Fruit fly (Drosophila melanogaster) Kc167 (cell line): Measurements from ENCODE around the gene PRL-1.

Source experiments
- Myc ChIP-seq: fragments of >200 bp; optimal IDR thresholded peaks from 2 replicates; lab custom pipeline; 2017; ENCODE audit warnings: missing external identifiers
- Sin3A ChIP-seq: fragments of >200 bp; optimal IDR thresholded peaks from 2 replicates; lab custom pipeline; 2018; ENCODE audit warnings: missing external identifiers
- h ChIP-seq: fragments of >200 bp; optimal IDR thresholded peaks from 3 replicates; lab custom pipeline; 2018; ENCODE audit warnings: missing external identifiers
- insv ChIP-seq: fragments of >200 bp; optimal IDR thresholded peaks from 3 replicates; lab custom pipeline; 2018; ENCODE audit warnings: missing external identifiers
- psq ChIP-seq: fragments of >200 bp; optimal IDR thresholded peaks from 2 replicates; lab custom pipeline; 2017; ENCODE audit warnings: missing external identifiers
- ttk ChIP-seq: sonication (Bioruptor generic); optimal IDR thresholded peaks from 2 replicates; lab custom pipeline; 2017; ENCODE audit warnings: missing external identifiers

The PRL-1 gene

DNA sequence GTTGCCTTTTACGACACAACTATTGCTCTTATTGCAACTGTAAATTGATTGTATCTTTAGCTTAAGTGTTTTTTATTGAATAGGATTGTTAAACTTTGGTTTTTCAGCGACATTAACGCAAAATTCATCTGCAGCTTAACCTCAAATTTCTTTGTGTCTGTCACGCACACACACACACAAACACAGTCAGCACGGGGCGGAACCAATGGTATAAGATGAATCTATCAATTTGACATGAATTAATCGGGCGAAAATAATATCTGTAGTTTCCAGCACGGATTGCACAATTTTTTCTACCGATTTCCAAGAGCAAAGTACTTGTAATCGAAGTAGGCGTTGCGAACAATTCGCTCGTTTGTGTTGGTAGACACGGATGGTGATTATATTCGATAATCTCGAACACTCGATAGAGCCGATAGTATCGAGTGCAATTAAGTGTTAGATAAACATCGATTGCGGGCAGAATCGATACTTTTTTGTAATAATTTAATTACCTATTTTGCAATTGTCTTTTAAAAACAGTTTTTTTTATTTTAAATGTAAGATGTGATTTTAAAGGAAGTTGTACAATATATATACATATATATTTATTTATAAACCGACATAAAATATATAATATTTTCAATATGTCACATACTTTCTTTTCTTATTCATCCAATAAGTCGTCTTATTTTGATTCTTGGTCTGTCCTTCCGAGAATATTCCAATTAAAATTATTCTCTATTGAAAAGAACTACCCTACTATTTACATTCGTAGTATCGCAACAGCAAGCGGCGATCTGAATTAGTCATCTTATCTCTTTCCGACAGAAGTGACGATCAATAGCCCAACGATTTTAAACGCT lies at the start of gene PRL-1, which contains the start of gene EndoGI:
Gene PRL-1, minus strand, starts transcription at position 380 of the 845 bp plus-strand sequence.
Gene EndoGI, plus strand, starts transcription at position 462 of the 845 bp plus-strand sequence.
- TF ChIP-seq insv (lab: Kevin White, UChicago) (no peak), h (lab: Kevin White, UChicago) (no peak), Sin3A (lab: Kevin White, UChicago) (no peak), psq (peak; percentile 84), Myc (lab: Kevin White, UChicago) (no peak), ttk (lab: Kevin White, UChicago) (no peak)

DNA sequence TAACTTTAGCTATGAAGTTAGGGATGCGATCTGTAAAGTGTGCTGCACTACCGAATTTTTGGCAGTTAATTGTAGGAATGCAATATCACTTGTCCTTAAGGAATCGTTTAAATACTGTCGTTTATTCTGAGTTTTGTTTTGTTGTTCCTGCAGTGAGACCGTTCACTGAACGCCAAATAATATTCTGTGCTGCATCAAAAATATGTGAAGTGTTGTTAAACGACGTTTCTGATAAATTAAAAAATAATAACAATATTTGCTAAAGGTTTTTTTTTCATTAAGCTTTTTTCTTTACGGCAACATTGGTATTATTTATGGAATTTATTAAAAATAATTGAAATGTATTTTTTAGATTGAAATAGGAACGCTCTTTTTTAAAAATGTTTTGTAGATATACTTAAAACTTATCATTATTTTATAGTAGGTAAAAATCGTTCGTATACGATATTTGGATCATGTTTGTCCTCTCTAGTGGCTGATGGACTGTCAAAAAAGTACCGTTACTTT lies 45.4 kb upstream of the PRL-1 start, which contains the start of gene GMF:
Gene GMF, minus strand, starts transcription at position 182 of the 507 bp plus-strand sequence.
- TF ChIP-seq psq, result no peak

DNA sequence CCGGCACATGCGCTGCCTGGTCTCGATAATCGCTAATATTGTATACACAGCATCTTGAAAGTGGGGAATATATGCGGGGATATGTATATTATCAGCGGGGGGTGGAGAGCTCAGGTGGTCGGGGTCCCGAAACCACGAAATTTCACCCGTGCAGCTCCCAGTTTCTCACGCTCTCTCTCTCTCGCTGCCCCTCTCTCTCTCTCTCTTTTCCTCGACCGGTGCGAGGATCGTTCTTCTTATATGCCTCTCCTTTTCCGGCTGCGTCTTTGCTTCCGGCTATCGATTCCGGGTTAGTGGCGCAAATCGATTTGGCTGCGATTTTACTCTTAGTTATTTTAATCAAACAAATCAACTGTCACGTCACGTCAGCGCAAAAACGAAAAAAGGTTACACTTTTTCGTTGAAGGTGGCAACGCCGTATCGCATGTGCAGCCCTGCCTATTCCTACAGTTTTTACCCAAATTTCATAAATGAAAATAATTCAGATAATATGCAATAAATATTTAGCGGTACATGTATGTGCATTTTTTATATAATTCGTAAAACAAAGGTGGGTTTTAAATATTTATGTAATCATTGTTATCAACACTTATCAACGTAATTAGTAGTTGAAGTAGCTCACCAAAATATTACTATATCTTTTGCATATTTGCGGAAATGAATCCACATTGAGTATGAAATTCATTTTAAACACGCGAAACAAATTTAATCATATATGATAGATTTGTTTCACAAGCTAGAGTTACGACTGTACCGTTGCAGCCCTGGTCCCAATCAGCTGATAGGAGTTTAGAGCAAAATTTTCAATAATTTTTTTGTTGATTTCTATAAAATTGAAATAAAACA lies 42.3 kb upstream of the PRL-1 start, which contains the start of the genes heix and CG17328:
Gene heix, minus strand, starts transcription at position 393 of the 846 bp plus-strand sequence.
Gene CG17328, plus strand, starts transcription at position 478 of the 846 bp plus-strand sequence.
- no peak for TF ChIP-seq Sin3A (lab: Kevin White, UChicago)
- TF ChIP-seq insv (lab: Kevin White, UChicago), result no peak
- no peak for TF ChIP-seq ttk (lab: Kevin White, UChicago)
- TF ChIP-seq Myc (lab: Kevin White, UChicago), result no peak
- no peak for TF ChIP-seq h (lab: Kevin White, UChicago)
- no peak for TF ChIP-seq psq

DNA sequence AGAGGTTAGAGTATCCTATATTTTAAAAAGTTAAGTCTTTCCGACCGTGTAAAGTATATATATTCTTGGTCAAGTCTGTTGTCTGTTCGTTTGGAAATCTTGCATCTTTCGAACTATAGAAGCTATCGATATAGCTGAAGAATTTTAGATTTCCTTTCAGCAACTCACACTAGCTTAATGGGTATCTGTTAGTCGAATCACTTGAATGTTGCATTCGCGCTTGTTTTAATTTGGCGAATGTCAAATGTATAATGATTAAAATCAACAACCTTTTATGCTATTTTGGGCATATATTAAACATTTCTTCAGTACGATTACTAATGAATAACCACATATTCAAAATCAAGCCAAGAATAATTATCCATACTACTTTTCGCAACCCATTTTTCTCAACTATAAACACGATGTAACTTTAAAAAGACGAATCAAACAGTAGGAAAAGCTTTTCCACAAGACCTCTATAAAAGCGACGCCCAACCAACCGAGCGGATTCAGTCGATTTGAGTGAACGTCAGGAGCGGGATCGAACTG lies 36.4 kb upstream of the PRL-1 start, which contains the start of gene Cyp303a1:
Gene Cyp303a1, plus strand, starts transcription at position 481 of the 531 bp plus-strand sequence.
- TF ChIP-seq Myc (lab: Kevin White, UChicago) (no peak), Sin3A (lab: Kevin White, UChicago) (no peak), ttk (lab: Kevin White, UChicago) (no peak), h (lab: Kevin White, UChicago) (no peak), insv (lab: Kevin White, UChicago) (no peak), psq (no peak)

DNA sequence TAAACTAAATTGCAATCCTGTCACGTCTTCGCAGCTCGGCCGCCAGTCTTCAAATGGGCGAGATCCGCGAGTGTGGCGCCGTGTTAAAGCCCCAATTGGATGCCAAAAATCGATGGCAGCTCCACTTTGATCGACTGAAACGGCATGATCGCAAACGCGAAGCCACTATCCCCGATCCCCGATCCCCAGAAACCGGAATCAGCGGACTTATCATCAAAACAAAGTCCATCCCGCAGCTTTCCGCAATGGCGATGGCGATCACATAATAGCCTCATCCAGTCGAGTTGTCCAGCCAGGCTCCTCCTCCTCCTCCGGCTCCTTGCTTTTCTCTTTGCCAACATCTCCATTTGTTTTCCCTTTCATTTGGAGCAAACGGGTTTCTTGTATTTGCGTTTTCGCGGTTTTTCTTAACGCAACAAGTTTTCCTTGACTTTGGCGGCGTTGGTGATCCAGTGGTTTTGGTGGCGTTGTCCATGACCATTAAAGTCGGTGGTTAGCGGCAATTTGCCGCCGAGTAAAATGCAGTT lies 35.6 kb upstream of the PRL-1 start, which contains the start of gene CG13258:
Gene CG13258, minus strand, starts transcription at position 51 of the 527 bp plus-strand sequence.
- TF ChIP-seq Myc (lab: Kevin White, UChicago) (no peak), h (lab: Kevin White, UChicago) (no peak), ttk (lab: Kevin White, UChicago) (no peak), insv (lab: Kevin White, UChicago) (no peak), Sin3A (lab: Kevin White, UChicago) (no peak), psq (no peak)

DNA sequence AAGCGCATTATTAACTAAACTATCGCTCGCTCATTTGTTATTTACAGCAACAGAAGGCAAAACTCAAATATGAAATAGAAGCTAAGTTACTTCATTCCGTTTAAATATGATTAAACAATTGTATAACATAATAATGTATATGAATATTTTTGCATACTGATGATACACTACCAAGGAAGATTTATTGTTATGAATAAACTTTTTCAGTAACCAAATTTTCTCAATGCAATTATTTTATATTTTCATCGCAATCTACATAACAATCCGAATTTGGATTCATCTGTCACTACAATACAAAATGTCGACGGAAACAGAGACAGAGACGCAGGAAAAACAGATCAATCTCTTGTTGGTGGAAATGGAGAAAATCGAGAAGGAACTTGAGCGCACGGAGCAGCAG lies 33.6 kb upstream of the PRL-1 start, which contains the start of gene CG17329:
Gene CG17329, plus strand, starts transcription at position 301 of the 400 bp plus-strand sequence.
- no peak for TF ChIP-seq insv (lab: Kevin White, UChicago)
- no peak for TF ChIP-seq h (lab: Kevin White, UChicago)
- TF ChIP-seq Sin3A (lab: Kevin White, UChicago), result no peak
- no peak for TF ChIP-seq Myc (lab: Kevin White, UChicago)
- no peak for TF ChIP-seq ttk (lab: Kevin White, UChicago)
- no peak for TF ChIP-seq psq

DNA sequence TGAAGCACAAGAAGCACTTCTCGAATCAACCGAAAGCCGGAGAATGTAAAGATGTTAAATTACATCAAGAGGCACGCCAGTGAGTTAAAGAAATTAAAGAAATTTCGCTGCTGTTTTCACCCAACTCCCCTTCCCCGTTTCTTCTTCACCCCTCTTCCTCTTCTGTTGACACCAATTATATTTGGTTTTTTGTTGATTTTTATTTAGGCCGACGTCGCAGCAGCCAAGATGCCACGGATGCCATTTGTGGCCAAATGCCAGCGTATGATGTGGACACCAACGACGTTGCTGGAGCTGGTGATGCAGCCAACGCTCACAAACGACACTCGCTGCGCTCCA lies 31.0 kb upstream of the PRL-1 start:
- TF ChIP-seq Sin3A (lab: Kevin White, UChicago) (no peak), Myc (lab: Kevin White, UChicago) (no peak), psq (no peak), ttk (lab: Kevin White, UChicago) (no peak), insv (lab: Kevin White, UChicago) (no peak), h (lab: Kevin White, UChicago) (no peak)

DNA sequence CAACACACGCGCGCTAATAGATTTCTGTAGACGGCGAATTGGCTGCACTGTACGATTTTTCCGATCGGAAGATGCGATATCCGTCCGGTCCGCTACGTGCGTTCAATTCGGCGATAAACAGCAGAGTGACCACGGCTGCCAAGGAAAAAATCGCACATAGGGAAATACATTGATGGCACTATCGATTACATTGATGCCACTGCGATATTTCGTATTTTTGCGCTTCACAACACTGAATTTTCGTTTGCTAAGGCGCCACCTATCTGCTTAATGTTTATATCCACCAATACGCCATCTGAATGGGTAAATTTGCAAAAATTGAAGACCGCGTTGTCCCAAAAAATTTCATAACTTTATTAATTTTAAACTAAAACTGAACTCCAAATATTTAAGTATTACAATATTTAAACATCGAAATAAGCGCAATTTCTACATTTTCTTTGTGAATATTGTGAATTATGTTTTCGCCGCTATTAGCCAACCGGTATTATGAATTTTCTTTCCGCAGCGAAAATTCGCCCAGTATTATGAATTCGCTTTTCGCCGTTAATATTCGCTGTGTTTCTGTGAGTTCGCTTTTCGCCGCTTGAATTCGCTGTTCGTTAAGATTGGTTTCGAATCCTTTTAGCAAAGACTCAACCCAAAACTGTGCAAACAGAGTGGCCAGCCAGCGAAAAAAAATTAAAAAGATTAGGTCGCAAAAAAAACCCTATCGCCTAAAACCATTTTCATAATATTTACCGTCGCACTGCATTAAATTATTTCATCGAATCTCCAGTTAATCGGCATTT lies 30.4 kb upstream of the PRL-1 start, which contains the start of the genes crp and pkaap:
Gene crp, minus strand, starts transcription at position 129 of the 791 bp plus-strand sequence.
Gene pkaap, plus strand, starts transcription at position 689 of the 791 bp plus-strand sequence.
- no peak for TF ChIP-seq ttk (lab: Kevin White, UChicago)
- TF ChIP-seq Sin3A (lab: Kevin White, UChicago), result no peak
- TF ChIP-seq insv (lab: Kevin White, UChicago), result no peak
- TF ChIP-seq h (lab: Kevin White, UChicago), result no peak
- no peak for TF ChIP-seq psq
- TF ChIP-seq Myc (lab: Kevin White, UChicago), result no peak

DNA sequence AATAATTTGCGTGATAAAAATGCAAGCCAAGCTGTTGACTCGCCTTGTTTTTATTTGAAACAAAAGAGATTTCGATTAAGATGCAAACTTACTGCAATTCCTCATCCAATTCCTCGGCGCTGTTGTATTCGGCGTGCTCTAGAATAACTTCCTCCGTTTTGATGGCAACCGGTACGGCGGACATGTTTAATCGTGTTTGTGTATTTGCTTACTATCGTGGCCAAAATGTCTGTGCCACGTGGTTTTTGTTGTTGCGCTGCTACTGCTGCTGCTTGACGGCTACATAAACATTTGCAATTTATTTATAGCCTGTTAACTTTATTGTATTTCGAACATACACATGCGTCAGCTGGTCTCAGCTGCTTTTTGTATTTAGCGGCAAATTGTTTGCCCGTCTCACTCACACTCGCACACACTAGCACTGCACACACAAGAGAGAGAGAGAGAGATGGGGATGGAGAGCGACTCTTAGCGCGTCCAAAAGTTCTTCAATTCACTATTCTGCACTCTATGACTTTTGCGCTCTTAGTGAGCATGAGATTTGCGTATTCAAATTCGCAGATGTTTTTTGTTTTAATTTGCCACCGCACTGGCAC lies 29.7 kb upstream of the PRL-1 start:
- no peak for TF ChIP-seq Myc (lab: Kevin White, UChicago)
- no peak for TF ChIP-seq ttk (lab: Kevin White, UChicago)
- no peak for TF ChIP-seq psq
- no peak for TF ChIP-seq Sin3A (lab: Kevin White, UChicago)
- no peak for TF ChIP-seq insv (lab: Kevin White, UChicago)
- TF ChIP-seq h (lab: Kevin White, UChicago), result no peak
